Fruit fly (Drosophila melanogaster): Measurements from ENCODE around the gene CG11226.

CG11226 gene

dm6 chr3L:22878723-22879343 lies 42.0 kb downstream of the CG11226 start, which contains the start of the genes Chro and Ssl1 (continued):
- TF ChIP-seq slou (GFP tag; optimal IDR thresholded peaks at IDR 0.05), result peak; percentile 100
- peak; percentile 100 for TF ChIP-seq ara (GFP tag; IDR thresholded peaks at IDR 0.05)
- TF ChIP-seq ap (GFP tag; IDR thresholded peaks at IDR 0.05), result peak; percentile 100
- TF ChIP-seq tin (GFP tag; optimal IDR thresholded peaks at IDR 0.05), result peak; percentile 100
- peak; percentile 100 for TF ChIP-seq row (GFP tag; IDR thresholded peaks at IDR 0.05)
- peak; percentile 100 for TF ChIP-seq run (tag; optimal IDR thresholded peaks at IDR 0.05)
- peak; percentile 96 for TF ChIP-seq E2f2 (GFP tag; IDR thresholded peaks at IDR 0.05)
- peak; percentile 99 for TF ChIP-seq schlank (tag; optimal IDR thresholded peaks at IDR 0.05)
- TF ChIP-seq gfzf (GFP tag; optimal IDR thresholded peaks at IDR 0.05), result peak; percentile 50
- peak; percentile 99 for TF ChIP-seq psq (GFP tag; optimal IDR thresholded peaks at IDR 0.05)
- peak; percentile 99 for TF ChIP-seq YL-1 (GFP tag; optimal IDR thresholded peaks at IDR 0.05)
- TF ChIP-seq Dip3 (GFP tag; optimal IDR thresholded peaks at IDR 0.05), result peak; percentile 100
- TF ChIP-seq btn (GFP tag; optimal IDR thresholded peaks at IDR 0.05), result peak; percentile 100
- TF ChIP-seq Antp (GFP tag; optimal IDR thresholded peaks at IDR 0.05), result peak; percentile 100
- TF ChIP-seq CG14050 (GFP tag; IDR thresholded peaks at IDR 0.05), result peak; percentile 100
- TF ChIP-seq aop (GFP tag; IDR thresholded peaks at IDR 0.05), result peak; percentile 98
- peak; percentile 100 for TF ChIP-seq nmo (GFP tag; optimal IDR thresholded peaks at IDR 0.05)
- peak; percentile 100 for TF ChIP-seq CG17328 (GFP tag; IDR thresholded peaks at IDR 0.05)
- TF ChIP-seq CG7987 (GFP tag; optimal IDR thresholded peaks at IDR 0.05), result peak; percentile 99
- TF ChIP-seq h (optimal IDR thresholded peaks at IDR 0.05), result no peak
- TF ChIP-seq CG3995 (GFP tag; optimal IDR thresholded peaks at IDR 0.05), result peak; percentile 90
- peak; percentile 100 for TF ChIP-seq zfh2 (GFP tag; optimal IDR thresholded peaks at IDR 0.05)
- peak; percentile 100 for TF ChIP-seq CG6813 (GFP tag; optimal IDR thresholded peaks at IDR 0.05)
- peak; percentile 100 for TF ChIP-seq ci (GFP tag; IDR thresholded peaks at IDR 0.05)
- TF ChIP-seq danr (GFP tag; IDR thresholded peaks at IDR 0.05), result peak; percentile 100
- peak; percentile 100 for TF ChIP-seq jumu (GFP tag; optimal IDR thresholded peaks at IDR 0.05)
- peak; percentile 100 for TF ChIP-seq Gug (GFP tag; IDR thresholded peaks at IDR 0.05)
- peak; percentile 99 for TF ChIP-seq CG3407 (GFP tag; optimal IDR thresholded peaks at IDR 0.05)
- TF ChIP-seq HLHmδ (GFP tag; optimal IDR thresholded peaks at IDR 0.05), result peak; percentile 49
- peak; percentile 87 for TF ChIP-seq CG7928 (GFP tag; optimal IDR thresholded peaks at IDR 0.05)
- peak; percentile 98 for TF ChIP-seq Nf-YB (GFP tag; optimal IDR thresholded peaks at IDR 0.05)
- TF ChIP-seq CG9215 (GFP tag; IDR thresholded peaks at IDR 0.05), result peak; percentile 99
- TF ChIP-seq CG9727 (GFP tag; optimal IDR thresholded peaks at IDR 0.05), result peak; percentile 100
- peak; percentile 100 for TF ChIP-seq repo (GFP tag; optimal IDR thresholded peaks at IDR 0.05)
- peak; percentile 100 for TF ChIP-seq sens (GFP tag)
- TF ChIP-seq Ssrp (tag; optimal IDR thresholded peaks at IDR 0.05), result peak; percentile 100
- TF ChIP-seq gem (tag; optimal IDR thresholded peaks at IDR 0.05), result peak; percentile 100
- TF ChIP-seq Oli (tag; optimal IDR thresholded peaks at IDR 0.05), result peak; percentile 100
- TF ChIP-seq her (GFP tag; optimal IDR thresholded peaks at IDR 0.05), result peak; percentile 98
- TF ChIP-seq CG13624 (GFP tag; optimal IDR thresholded peaks at IDR 0.05), result peak; percentile 100

DNA sequence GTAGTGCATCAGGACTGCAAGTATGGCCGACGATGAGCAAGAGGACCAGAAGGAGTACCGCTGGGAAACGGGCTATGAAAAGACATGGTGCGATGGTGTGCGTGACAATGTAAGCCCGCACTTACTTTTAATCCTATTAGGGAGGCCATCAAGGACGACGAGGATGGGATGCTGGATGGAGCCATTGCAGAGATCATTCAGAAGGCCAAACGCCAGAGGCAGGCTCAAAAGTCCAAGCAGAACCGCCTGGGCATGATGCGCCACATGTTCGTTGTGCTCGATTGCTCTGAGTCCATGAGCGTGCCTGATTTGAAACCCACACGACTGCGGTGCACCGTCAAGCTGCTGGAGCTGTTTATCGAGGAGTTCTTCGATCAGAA lies 42.5 kb downstream of the CG11226 start:
- TF ChIP-seq Ets65A (GFP tag) (peak; percentile 55), CG1792 (GFP tag; optimal IDR thresholded peaks at IDR 0.05) (no peak), Med (GFP tag) (peak; percentile 53)

All from whole organism, embryonic.